Fruit fly (Drosophila melanogaster) whole organism, prepupa: ENCODE measurements around the gene ct.

Experiments
- Blimp-1 ChIP-seq: fragments of 200-800 bp; sonication (Bioruptor generic); optimal IDR thresholded peaks from 3 replicates; lab custom pipeline; 2017; ENCODE audit warnings: missing biosample characterization, missing genetic modification characterization, mild to moderate bottlenecking, moderate library complexity, missing genetic modification reagents
- CG10631 ChIP-seq: fragments of 200-800 bp; sonication (Bioruptor generic); optimal IDR thresholded peaks from 2 replicates; lab custom pipeline; 2016; ENCODE audit warnings: missing biosample characterization, missing genetic modification characterization
- CG10669 ChIP-seq: fragments of 200-800 bp; sonication (Bioruptor generic); optimal IDR thresholded peaks from 3 replicates; lab custom pipeline; 2018; ENCODE audit warnings: missing biosample characterization, mild to moderate bottlenecking, missing genetic modification characterization, moderate library complexity
- CG11762 ChIP-seq: fragments of 200-800 bp; sonication (Bioruptor generic); optimal IDR thresholded peaks from 3 replicates; lab custom pipeline; 2016; ENCODE audit warnings: missing biosample characterization, missing genetic modification characterization; ENCODE audit not compliant: insufficient read depth
- CG11902 ChIP-seq: fragments of 200-800 bp; sonication (Bioruptor generic); optimal IDR thresholded peaks from 3 replicates; lab custom pipeline; 2016; ENCODE audit warnings: missing biosample characterization, missing genetic modification characterization
- CG1621 ChIP-seq: fragments of 200-800 bp; sonication (Bioruptor generic); optimal IDR thresholded peaks from 3 replicates; lab custom pipeline; 2018; ENCODE audit warnings: missing biosample characterization, mild to moderate bottlenecking, missing genetic modification characterization
- CG16779 ChIP-seq: fragments of 200-800 bp; sonication (Bioruptor generic); optimal IDR thresholded peaks from 3 replicates; lab custom pipeline; 2017; ENCODE audit warnings: missing biosample characterization, mild to moderate bottlenecking, missing genetic modification characterization
- CG3032 ChIP-seq: fragments of 200-800 bp; optimal IDR thresholded peaks from 2 replicates; lab custom pipeline; 2019; ENCODE audit warnings: missing biosample characterization, mild to moderate bottlenecking, missing genetic modification characterization, moderate library complexity
- CG31627 ChIP-seq: fragments of 200-800 bp; sonication (Bioruptor generic); optimal IDR thresholded peaks from 3 replicates; lab custom pipeline; 2016; ENCODE audit warnings: missing biosample characterization, missing genetic modification characterization
- CG32006 ChIP-seq: fragments of 200-800 bp; sonication (Bioruptor generic); optimal IDR thresholded peaks from 3 replicates; lab custom pipeline; 2017; ENCODE audit warnings: missing biosample characterization, mild to moderate bottlenecking, missing genetic modification characterization
- CG3919 ChIP-seq: fragments of 200-800 bp; sonication (Bioruptor generic); optimal IDR thresholded peaks from 3 replicates; lab custom pipeline; 2016; ENCODE audit warnings: missing biosample characterization, missing genetic modification characterization
- CG4318 ChIP-seq: fragments of 200-800 bp; sonication (Bioruptor generic); optimal IDR thresholded peaks from 3 replicates; lab custom pipeline; 2017; ENCODE audit warnings: missing biosample characterization, mild to moderate bottlenecking, missing genetic modification characterization
- CG6163 ChIP-seq: fragments of 200-800 bp; sonication (Bioruptor generic); IDR thresholded peaks from 3 replicates; pipeline ENCODE4 v1.3.6; 2022; ENCODE audit warnings: missing biosample characterization, missing genetic modification characterization
- CG6276 ChIP-seq: fragments of 200-800 bp; sonication (Bioruptor generic); optimal IDR thresholded peaks from 2 replicates; lab custom pipeline; 2017; ENCODE audit warnings: missing biosample characterization, mild to moderate bottlenecking, missing genetic modification characterization
- CG6808 ChIP-seq: fragments of 200-800 bp; sonication (Bioruptor generic); optimal IDR thresholded peaks from 3 replicates; lab custom pipeline; 2017; ENCODE audit warnings: missing biosample characterization, missing genetic modification characterization, mild to moderate bottlenecking, moderate library complexity, missing genetic modification reagents
- CG6854 ChIP-seq: fragments of 200-800 bp; sonication (Bioruptor generic); optimal IDR thresholded peaks from 2 replicates; lab custom pipeline; 2017; ENCODE audit warnings: missing biosample characterization, mild to moderate bottlenecking, missing genetic modification characterization
- CG7368 ChIP-seq: fragments of 200-800 bp; sonication (Bioruptor generic); optimal IDR thresholded peaks from 3 replicates; lab custom pipeline; 2016; ENCODE audit warnings: missing biosample characterization, missing genetic modification characterization
- CG8119 ChIP-seq: fragments of 200-800 bp; sonication (Bioruptor generic); IDR thresholded peaks from 3 replicates; pipeline ENCODE4 v1.3.6; 2022; ENCODE audit warnings: missing biosample characterization, missing genetic modification characterization
- CG8319 ChIP-seq: fragments of 200-800 bp; sonication (Bioruptor generic); optimal IDR thresholded peaks from 3 replicates; lab custom pipeline; 2016; ENCODE audit warnings: missing biosample characterization, missing genetic modification characterization
- CG8632 ChIP-seq: fragments of 200-800 bp; sonication (Bioruptor generic); optimal IDR thresholded peaks from 3 replicates; lab custom pipeline; 2016; ENCODE audit warnings: missing biosample characterization, missing genetic modification characterization
- CG9139 ChIP-seq: fragments of 200-800 bp; sonication (Bioruptor generic); optimal IDR thresholded peaks from 3 replicates; lab custom pipeline; 2017; ENCODE audit warnings: missing biosample characterization, mild to moderate bottlenecking, missing genetic modification characterization
- Eip75B ChIP-seq: fragments of 200-800 bp; sonication (Bioruptor generic); optimal IDR thresholded peaks from 3 replicates; lab custom pipeline; 2016; ENCODE audit warnings: missing biosample characterization, missing genetic modification characterization
- Eip78C ChIP-seq: fragments of 200-800 bp; sonication (Bioruptor generic); peaks from one replicate; lab custom pipeline; 2016; ENCODE audit warnings: missing biosample characterization, missing genetic modification characterization
- Eip93F ChIP-seq: fragments of 200-800 bp; sonication (Bioruptor generic); optimal IDR thresholded peaks from 2 replicates; lab custom pipeline; 2016; ENCODE audit warnings: missing biosample characterization, mild to moderate bottlenecking, missing genetic modification characterization
- Ets96B ChIP-seq: fragments of 200-800 bp; optimal IDR thresholded peaks from 2 replicates; lab custom pipeline; 2019; ENCODE audit warnings: missing biosample characterization, mild to moderate bottlenecking, missing genetic modification characterization, moderate library complexity
- Gug ChIP-seq: fragments of 200-800 bp; sonication (Bioruptor generic); IDR thresholded peaks from 2 replicates; pipeline ENCODE4 v1.3.6; 2022; ENCODE audit warnings: missing biosample characterization, missing genetic modification characterization
- Hr38 ChIP-seq: sonication (Bioruptor generic); optimal IDR thresholded peaks from 2 replicates; lab custom pipeline; 2016; ENCODE audit warnings: missing biosample characterization, missing genetic modification characterization
- Lpt ChIP-seq: fragments of 200-800 bp; sonication (Bioruptor generic); optimal IDR thresholded peaks from 3 replicates; lab custom pipeline; 2016; ENCODE audit warnings: missing biosample characterization, missing genetic modification characterization
- Met ChIP-seq: fragments of 200-800 bp; sonication (Bioruptor generic); optimal IDR thresholded peaks from 3 replicates; lab custom pipeline; 2016; ENCODE audit warnings: missing biosample characterization, missing genetic modification characterization
- OdsH ChIP-seq: fragments of 200-800 bp; sonication (Bioruptor generic); optimal IDR thresholded peaks from 3 replicates; lab custom pipeline; 2016; ENCODE audit warnings: missing biosample characterization, missing genetic modification characterization
- Smox ChIP-seq: fragments of 200-800 bp; sonication (Bioruptor generic); optimal IDR thresholded peaks from 3 replicates; lab custom pipeline; 2016; ENCODE audit warnings: missing biosample characterization, missing genetic modification characterization
- Sox102F ChIP-seq: fragments of 200-800 bp; sonication (Bioruptor generic); optimal IDR thresholded peaks from 2 replicates; lab custom pipeline; 2016; ENCODE audit warnings: missing biosample characterization, mild to moderate bottlenecking, missing genetic modification characterization
- Sox15 ChIP-seq: fragments of 200-800 bp; sonication (Bioruptor generic); optimal IDR thresholded peaks from 3 replicates; lab custom pipeline; 2016; ENCODE audit warnings: missing biosample characterization, missing genetic modification characterization
- achi ChIP-seq: fragments of 200-800 bp; sonication (Bioruptor generic); optimal IDR thresholded peaks from 3 replicates; lab custom pipeline; 2016; ENCODE audit warnings: missing biosample characterization, missing genetic modification characterization
- acj6 ChIP-seq: fragments of 200-800 bp; sonication (Bioruptor generic); optimal IDR thresholded peaks from 3 replicates; lab custom pipeline; 2016; ENCODE audit warnings: missing biosample characterization, missing genetic modification characterization
- cyc ChIP-seq: fragments of 200-800 bp; sonication (Bioruptor generic); optimal IDR thresholded peaks from 3 replicates; lab custom pipeline; 2016; ENCODE audit warnings: missing biosample characterization, missing genetic modification characterization
- dac ChIP-seq: fragments of 200-800 bp; sonication (Bioruptor generic); optimal IDR thresholded peaks from 2 replicates; lab custom pipeline; 2017; ENCODE audit warnings: missing biosample characterization, mild to moderate bottlenecking, missing genetic modification characterization
- dsx ChIP-seq: fragments of 200-800 bp; optimal IDR thresholded peaks from 3 replicates; lab custom pipeline; 2019; ENCODE audit warnings: missing biosample characterization, mild to moderate bottlenecking, missing genetic modification characterization, moderate library complexity; ENCODE audit not compliant: poor library complexity, severe bottlenecking
- eg ChIP-seq: fragments of 200-800 bp; sonication (Bioruptor generic); IDR thresholded peaks from 3 replicates; pipeline ENCODE4 v1.3.6; 2022; ENCODE audit warnings: missing biosample characterization, missing genetic modification characterization
- esn ChIP-seq: fragments of 200-800 bp; sonication (Bioruptor generic); optimal IDR thresholded peaks from 2 replicates; lab custom pipeline; 2016; ENCODE audit warnings: missing biosample characterization, mild to moderate bottlenecking, missing genetic modification characterization, moderate library complexity
- fd59A ChIP-seq: fragments of 200-800 bp; sonication (Bioruptor generic); optimal IDR thresholded peaks from 2 replicates; lab custom pipeline; 2017; ENCODE audit warnings: missing biosample characterization, mild to moderate bottlenecking, missing genetic modification characterization, missing genetic modification reagents
- fd85E ChIP-seq: fragments of 200-800 bp; sonication (Bioruptor generic); optimal IDR thresholded peaks from 3 replicates; lab custom pipeline; 2016; ENCODE audit warnings: missing biosample characterization, missing genetic modification characterization
- fkh ChIP-seq: fragments of 200-800 bp; sonication (Bioruptor generic); optimal IDR thresholded peaks from 3 replicates; lab custom pipeline; 2017; ENCODE audit warnings: missing biosample characterization, mild to moderate bottlenecking, missing genetic modification characterization, moderate library complexity
- lz ChIP-seq: fragments of 200-800 bp; sonication (Bioruptor generic); optimal IDR thresholded peaks from 3 replicates; lab custom pipeline; 2016; ENCODE audit warnings: missing biosample characterization, missing genetic modification characterization
- net ChIP-seq: fragments of 200-800 bp; sonication (Bioruptor generic); optimal IDR thresholded peaks from 3 replicates; lab custom pipeline; 2016; ENCODE audit warnings: missing biosample characterization, missing genetic modification characterization
- pdm3 ChIP-seq: fragments of 200-800 bp; sonication (Bioruptor generic); optimal IDR thresholded peaks from 3 replicates; lab custom pipeline; 2016; ENCODE audit warnings: missing biosample characterization, missing genetic modification characterization
- salr ChIP-seq, 2 experiments: fragments of 200-800 bp; sonication (Bioruptor generic); optimal IDR thresholded peaks; 3 replicates each; lab custom pipeline; 2016 to 2018; ENCODE audit warnings: missing biosample characterization in 2 of 2, missing genetic modification characterization in 2 of 2, mild to moderate bottlenecking in 1 of 2
- spab ChIP-seq: fragments of 200-800 bp; sonication (Bioruptor generic); optimal IDR thresholded peaks from 2 replicates; lab custom pipeline; 2017; ENCODE audit warnings: missing biosample characterization, mild to moderate bottlenecking, missing genetic modification characterization, missing genetic modification reagents
- ss ChIP-seq, 2 experiments: fragments of 200-800 bp; sonication (Bioruptor generic); optimal IDR thresholded peaks; 2 replicates in 1 of 2; 3 replicates in 1 of 2; lab custom pipeline; 2017 to 2018; ENCODE audit warnings: mild to moderate bottlenecking in 2 of 2, missing biosample characterization in 2 of 2, missing genetic modification characterization in 2 of 2, moderate library complexity in 1 of 2
- topi ChIP-seq: fragments of 200-800 bp; sonication (Bioruptor generic); optimal IDR thresholded peaks from 3 replicates; lab custom pipeline; 2016; ENCODE audit warnings: missing biosample characterization, missing genetic modification characterization
- vri ChIP-seq: fragments of 200-800 bp; sonication (Bioruptor generic); optimal IDR thresholded peaks from 3 replicates; lab custom pipeline; 2016; ENCODE audit warnings: missing biosample characterization, mild to moderate bottlenecking, missing genetic modification characterization

The ct gene

dm6 chrX:7626847-7627497 lies 18.7 kb downstream of the ct start:
- TF ChIP-seq CG8632 (GFP tag; lab: Kevin White, UChicago), result peak; percentile 33
- no peak for TF ChIP-seq spab (GFP tag; lab: Kevin White, UChicago)
- no peak for TF ChIP-seq CG8319 (GFP tag; lab: Kevin White, UChicago)
- peak; percentile 24 for TF ChIP-seq CG9139 (GFP tag; lab: Kevin White, UChicago)
- no peak for TF ChIP-seq CG10631 (GFP tag; lab: Kevin White, UChicago)
- no peak for TF ChIP-seq Eip75B (GFP tag; lab: Kevin White, UChicago)
- TF ChIP-seq Sox102F (GFP tag; lab: Kevin White, UChicago), result no peak
- TF ChIP-seq fd59A (GFP tag; lab: Kevin White, UChicago), result peak; percentile 8
- no peak for TF ChIP-seq Hr38 (GFP tag; lab: Kevin White, UChicago)
- TF ChIP-seq dsx, result peak; percentile 4
- no peak for TF ChIP-seq lz (GFP tag; lab: Kevin White, UChicago)
- TF ChIP-seq Ets96B (tag; lab: Kevin White, UChicago), result peak; percentile 31
- TF ChIP-seq CG6276 (GFP tag; lab: Kevin White, UChicago), result peak; percentile 47
- 0 out of 3 replicates have a peak, but pooled peaks have one; percentile 63 for TF ChIP-seq CG8119 (GFP tag; lab: Robert Waterston, UW)
- no peak for TF ChIP-seq Smox (GFP tag; lab: Kevin White, UChicago)
- peak; percentile 45 for TF ChIP-seq CG3919 (GFP tag; lab: Kevin White, UChicago)
- no peak for TF ChIP-seq CG16779 (tag; lab: Kevin White, UChicago)
- no peak for TF ChIP-seq cyc
- TF ChIP-seq salr (GFP tag; optimal IDR thresholded peaks at IDR 0.05; lab: Kevin White, UChicago), result peak in 1 of 2 experiments; percentile 19
- no peak for TF ChIP-seq Blimp-1
- TF ChIP-seq CG6854 (GFP tag; lab: Kevin White, UChicago), result no peak
- TF ChIP-seq dac (GFP tag; lab: Kevin White, UChicago), result no peak
- TF ChIP-seq Eip93F (GFP tag; lab: Kevin White, UChicago), result no peak
- TF ChIP-seq fd85E (GFP tag; lab: Kevin White, UChicago), result no peak
- TF ChIP-seq Sox15 (GFP tag; lab: Kevin White, UChicago), result no peak
- no peak for TF ChIP-seq OdsH (GFP tag; lab: Kevin White, UChicago)
- peak; percentile 8 for TF ChIP-seq Met (GFP tag; lab: Kevin White, UChicago)
- no peak for TF ChIP-seq CG31627
- TF ChIP-seq esn, result no peak
- no peak for TF ChIP-seq CG7368 (GFP tag; lab: Kevin White, UChicago)
- no peak for TF ChIP-seq achi (GFP tag; lab: Kevin White, UChicago)
- peak; percentile 79 for TF ChIP-seq eg (GFP tag; lab: Robert Waterston, UW)
- peak; percentile 60 for TF ChIP-seq CG6163 (GFP tag; lab: Robert Waterston, UW)
- peak; percentile 35 for TF ChIP-seq fkh (GFP tag; lab: Kevin White, UChicago)
- no peak for TF ChIP-seq CG11762 (GFP tag; lab: Kevin White, UChicago)
- peak; percentile 59 for TF ChIP-seq Eip78C (GFP tag; lab: Kevin White, UChicago)
- TF ChIP-seq CG4318, result no peak
- peak; percentile 52 to 57 for TF ChIP-seq ss (GFP tag; optimal IDR thresholded peaks at IDR 0.05; lab: Kevin White, UChicago)
- TF ChIP-seq CG1621, result peak; percentile 3
- no peak for TF ChIP-seq Gug (GFP tag; lab: Robert Waterston, UW)
- TF ChIP-seq topi (GFP tag; lab: Kevin White, UChicago), result peak; percentile 6
- peak; percentile 13 for TF ChIP-seq net (GFP tag; lab: Kevin White, UChicago)
- TF ChIP-seq pdm3 (GFP tag; lab: Kevin White, UChicago), result no peak
- no peak for TF ChIP-seq CG6808 (GFP tag; lab: Kevin White, UChicago)
- peak; percentile 2 for TF ChIP-seq vri (GFP tag; lab: Kevin White, UChicago)
- peak; percentile 14 for TF ChIP-seq CG3032
- peak; percentile 43 for TF ChIP-seq CG32006 (GFP tag; lab: Kevin White, UChicago)
- peak; percentile 48 for TF ChIP-seq Lpt (GFP tag; lab: Kevin White, UChicago)
- TF ChIP-seq acj6 (GFP tag; lab: Kevin White, UChicago), result no peak
- TF ChIP-seq CG11902 (GFP tag; lab: Kevin White, UChicago), result no peak
- peak; percentile 11 for TF ChIP-seq CG10669 (GFP tag; lab: Kevin White, UChicago)
